Worm (Caenorhabditis elegans) whole organism, L4/young adult: ENCODE measurements around the gene cyp-13A5.

Experiments used
- dao-5 ChIP-seq: sonication (generic microtip); optimal IDR thresholded peaks from 2 replicates; lab custom pipeline; 2016; ENCODE audit warnings: missing genotype, missing genetic modification characterization, moderate library complexity, missing compliant biosample characterization
- him-1 ChIP-seq: sonication (generic microtip); optimal IDR thresholded peaks from 2 replicates; lab custom pipeline; 2016; ENCODE audit warnings: missing genotype, missing genetic modification reagents, missing genetic modification characterization, missing compliant biosample characterization

DNA sequence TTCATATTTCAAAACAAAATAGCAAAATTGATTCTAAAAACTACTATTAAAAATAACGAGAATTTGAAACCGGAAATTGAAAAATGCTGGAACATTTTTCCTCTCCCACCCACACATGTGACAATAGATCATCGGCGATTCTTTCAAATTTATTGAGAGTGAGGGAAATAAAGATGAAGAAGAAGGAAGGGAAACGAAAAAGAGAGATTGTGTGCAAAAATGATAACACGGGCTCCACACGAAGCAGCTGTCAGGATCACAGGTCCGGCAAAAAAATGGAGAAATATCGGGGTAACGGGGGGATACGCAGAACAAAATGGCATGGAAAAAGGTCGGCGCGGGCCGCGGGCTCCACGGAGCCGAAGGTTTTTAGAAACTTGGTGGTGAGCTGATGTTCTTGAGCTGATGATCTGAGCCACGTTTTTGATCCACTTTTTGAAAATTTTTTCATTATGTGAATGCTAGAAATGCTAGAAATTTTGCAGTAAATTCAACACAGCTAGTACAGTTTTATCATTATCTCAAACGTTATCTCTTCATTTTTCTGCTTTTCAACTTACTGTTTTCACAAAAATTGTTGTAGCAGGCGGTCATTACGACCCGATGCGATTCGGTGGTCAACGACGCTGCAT is 42.4 kb downstream of the cyp-13A5 start, which contains the start of gene shk-1:
- TF ChIP-seq him-1 (no peak), dao-5 (tag; lab: Kevin White, UChicago) (no peak)
